Worm (Caenorhabditis elegans): ENCODE results near the gene sdz-19.

The sdz-19 gene

DNA sequence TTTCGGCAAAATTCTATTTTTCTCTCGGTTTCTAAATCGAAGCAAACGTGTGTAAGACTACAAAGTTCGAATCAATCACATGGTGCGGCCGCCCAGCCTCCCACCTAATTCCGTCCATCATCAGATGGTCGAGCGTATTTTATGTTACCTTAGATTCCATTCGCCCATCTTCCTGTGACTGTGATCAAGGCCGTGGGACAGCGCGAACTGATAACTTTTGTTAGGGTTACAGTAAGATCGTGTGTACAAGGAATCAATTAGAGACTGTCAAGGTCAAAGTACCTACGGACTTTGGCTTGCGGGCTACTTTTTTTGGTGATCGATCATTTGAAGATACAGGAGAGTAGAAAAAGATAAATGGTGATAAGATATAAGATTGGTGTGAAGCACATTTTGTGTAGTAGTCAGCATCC lies 19.9 kb upstream of the sdz-19 start:
- no peak for TF ChIP-seq klf-2 (GFP tag; conservative IDR thresholded peaks at IDR 0.05)
- TF ChIP-seq ztf-23 (GFP tag; IDR thresholded peaks at IDR 0.05), result no peak
- no peak for TF ChIP-seq med-1 (GFP tag; optimal IDR thresholded peaks at IDR 0.05; ENCODE audit: insufficient read depth)
- TF ChIP-seq T22C8.4 (GFP tag; IDR thresholded peaks at IDR 0.05), result no peak
- no peak for TF ChIP-seq cog-1 (tag; optimal IDR thresholded peaks at IDR 0.05)
- TF ChIP-seq ref-1 (GFP tag; conservative IDR thresholded peaks at IDR 0.05), result no peak
- no peak for TF ChIP-seq ztf-29 (GFP tag; IDR thresholded peaks at IDR 0.05)
- TF ChIP-seq flt-1 (GFP tag; IDR thresholded peaks at IDR 0.05), result no peak
- no peak for TF ChIP-seq tab-1 (GFP tag; IDR thresholded peaks at IDR 0.05)

DNA sequence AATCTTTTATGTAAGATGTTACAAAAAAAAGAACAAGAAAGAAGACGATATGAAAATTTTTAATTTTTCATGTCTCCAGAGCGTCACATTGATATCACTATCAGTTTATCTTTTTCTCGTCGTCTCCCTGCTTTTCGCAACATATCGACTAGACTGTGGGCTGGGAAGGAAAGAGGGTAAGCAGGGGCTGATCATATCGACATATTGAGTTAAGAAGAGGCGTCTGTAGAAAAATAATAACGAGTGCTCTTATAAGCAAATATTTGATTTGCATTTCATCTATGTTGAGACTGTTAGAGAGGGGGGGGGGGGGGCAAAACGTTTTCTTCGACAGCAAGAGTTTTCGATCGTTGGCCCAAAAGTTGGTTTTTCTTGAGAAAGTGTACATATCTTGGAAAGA lies 15.8 kb upstream of the sdz-19 start:
- TF ChIP-seq T22C8.4 (GFP tag; IDR thresholded peaks at IDR 0.05) (no peak), ref-1 (GFP tag; conservative IDR thresholded peaks at IDR 0.05) (no peak), ztf-23 (GFP tag; IDR thresholded peaks at IDR 0.05) (no peak), ztf-29 (GFP tag; IDR thresholded peaks at IDR 0.05) (no peak), cog-1 (tag; optimal IDR thresholded peaks at IDR 0.05) (no peak), tab-1 (GFP tag; IDR thresholded peaks at IDR 0.05) (no peak), med-1 (GFP tag; optimal IDR thresholded peaks at IDR 0.05; ENCODE audit: insufficient read depth) (no peak), klf-2 (GFP tag; conservative IDR thresholded peaks at IDR 0.05) (no peak), flt-1 (GFP tag; IDR thresholded peaks at IDR 0.05) (no peak)

DNA sequence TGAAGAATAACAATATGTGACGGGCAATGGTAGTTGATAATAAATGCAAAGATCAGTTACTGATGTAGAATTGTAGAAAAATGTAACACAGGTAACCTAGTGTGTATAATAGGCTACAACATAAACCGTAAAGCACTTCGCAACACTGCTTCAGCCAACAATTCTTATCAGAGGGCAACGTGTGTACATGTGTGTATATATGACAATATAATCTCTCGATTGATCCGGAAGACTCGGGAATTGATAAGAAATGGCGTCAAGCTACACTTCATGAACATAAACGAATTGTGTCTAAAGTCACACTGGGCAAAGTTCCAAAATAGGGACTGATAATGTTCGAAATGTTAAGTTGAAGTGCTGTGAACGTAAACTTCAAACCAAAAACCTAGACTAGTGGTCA lies 15.3 kb upstream of the sdz-19 start:
- no peak for TF ChIP-seq tab-1 (GFP tag; IDR thresholded peaks at IDR 0.05)
- no peak for TF ChIP-seq cog-1 (tag; optimal IDR thresholded peaks at IDR 0.05)
- TF ChIP-seq klf-2 (GFP tag; conservative IDR thresholded peaks at IDR 0.05), result no peak
- TF ChIP-seq ref-1 (GFP tag; conservative IDR thresholded peaks at IDR 0.05), result no peak
- TF ChIP-seq T22C8.4 (GFP tag; IDR thresholded peaks at IDR 0.05), result no peak
- TF ChIP-seq ztf-23 (GFP tag; IDR thresholded peaks at IDR 0.05), result no peak
- no peak for TF ChIP-seq flt-1 (GFP tag; IDR thresholded peaks at IDR 0.05)
- no peak for TF ChIP-seq ztf-29 (GFP tag; IDR thresholded peaks at IDR 0.05)
- TF ChIP-seq med-1 (GFP tag; optimal IDR thresholded peaks at IDR 0.05; ENCODE audit: insufficient read depth), result no peak

DNA sequence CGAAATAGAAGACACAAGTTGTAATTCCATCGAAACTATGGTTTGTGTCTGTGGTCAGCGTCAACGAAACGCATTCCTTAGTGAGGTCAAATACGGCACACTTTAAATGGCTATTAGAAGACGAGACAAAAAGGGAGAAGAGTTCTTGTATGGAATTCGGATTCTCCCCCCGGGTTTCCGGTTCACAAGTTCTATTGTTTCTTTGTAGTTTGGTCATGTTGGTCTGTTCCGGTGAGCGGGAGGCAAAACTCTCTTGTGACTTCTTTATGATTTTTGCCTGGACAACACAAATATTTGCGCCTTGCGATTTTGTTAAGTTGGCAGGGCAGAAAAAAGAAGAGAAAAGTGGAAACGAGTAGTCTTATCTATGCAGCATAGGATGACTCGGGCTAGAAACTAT lies 14.7 kb upstream of the sdz-19 start:
- TF ChIP-seq cog-1 (tag; optimal IDR thresholded peaks at IDR 0.05) (no peak), ztf-29 (GFP tag; IDR thresholded peaks at IDR 0.05) (no peak), med-1 (GFP tag; optimal IDR thresholded peaks at IDR 0.05; ENCODE audit: insufficient read depth) (no peak), klf-2 (GFP tag; conservative IDR thresholded peaks at IDR 0.05) (no peak)

DNA sequence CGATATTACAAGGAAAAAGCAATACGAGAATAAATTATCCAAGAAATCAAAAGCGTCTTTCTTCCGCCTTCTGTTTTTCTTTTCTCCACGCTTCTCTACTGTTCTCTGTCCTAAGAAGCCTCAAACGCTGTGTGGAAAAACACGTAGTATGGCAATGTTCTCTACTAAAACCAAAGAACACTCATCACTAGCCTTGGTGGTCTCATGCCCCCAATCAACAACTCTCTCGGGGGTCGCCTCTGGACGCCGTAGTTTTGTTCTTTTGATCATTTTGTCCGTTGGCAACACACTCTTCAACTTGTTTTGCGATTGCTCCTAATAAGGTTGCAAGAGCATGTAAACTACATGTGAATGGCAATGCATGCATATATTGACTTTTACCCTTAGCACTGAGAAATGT lies 14.2 kb upstream of the sdz-19 start:
- TF ChIP-seq ref-1 (GFP tag; conservative IDR thresholded peaks at IDR 0.05) (no peak), tab-1 (GFP tag; IDR thresholded peaks at IDR 0.05) (no peak), ztf-23 (GFP tag; IDR thresholded peaks at IDR 0.05) (no peak), klf-2 (GFP tag; conservative IDR thresholded peaks at IDR 0.05) (no peak), cog-1 (tag; optimal IDR thresholded peaks at IDR 0.05) (no peak), flt-1 (GFP tag; IDR thresholded peaks at IDR 0.05) (no peak), ztf-29 (GFP tag; IDR thresholded peaks at IDR 0.05) (no peak), med-1 (GFP tag; optimal IDR thresholded peaks at IDR 0.05; ENCODE audit: insufficient read depth) (no peak), T22C8.4 (GFP tag; IDR thresholded peaks at IDR 0.05) (no peak)

DNA sequence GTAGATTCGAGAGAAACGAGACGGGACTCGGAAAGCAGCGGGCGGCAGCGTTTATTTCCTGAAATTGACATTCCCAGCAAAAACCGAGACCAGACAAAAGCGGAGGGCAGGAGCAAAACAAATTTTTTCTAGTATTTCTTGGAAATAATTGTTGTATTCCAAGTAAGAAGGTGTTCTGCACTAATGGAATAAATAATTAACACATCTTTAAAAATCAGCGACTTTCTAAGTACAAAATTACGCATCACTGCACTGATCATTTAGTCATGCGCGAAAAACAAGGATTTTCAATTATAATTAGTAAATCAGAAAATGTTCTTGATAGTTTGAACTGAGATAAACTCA lies 13.3 kb upstream of the sdz-19 start:
- TF ChIP-seq ztf-29 (GFP tag; IDR thresholded peaks at IDR 0.05) (no peak), T22C8.4 (GFP tag; IDR thresholded peaks at IDR 0.05) (no peak), klf-2 (GFP tag; conservative IDR thresholded peaks at IDR 0.05) (no peak), flt-1 (GFP tag; IDR thresholded peaks at IDR 0.05) (no peak), ref-1 (GFP tag; conservative IDR thresholded peaks at IDR 0.05) (no peak), med-1 (GFP tag; optimal IDR thresholded peaks at IDR 0.05; ENCODE audit: insufficient read depth) (no peak), ztf-23 (GFP tag; IDR thresholded peaks at IDR 0.05) (no peak), cog-1 (tag; optimal IDR thresholded peaks at IDR 0.05) (no peak), tab-1 (GFP tag; IDR thresholded peaks at IDR 0.05) (no peak)

DNA sequence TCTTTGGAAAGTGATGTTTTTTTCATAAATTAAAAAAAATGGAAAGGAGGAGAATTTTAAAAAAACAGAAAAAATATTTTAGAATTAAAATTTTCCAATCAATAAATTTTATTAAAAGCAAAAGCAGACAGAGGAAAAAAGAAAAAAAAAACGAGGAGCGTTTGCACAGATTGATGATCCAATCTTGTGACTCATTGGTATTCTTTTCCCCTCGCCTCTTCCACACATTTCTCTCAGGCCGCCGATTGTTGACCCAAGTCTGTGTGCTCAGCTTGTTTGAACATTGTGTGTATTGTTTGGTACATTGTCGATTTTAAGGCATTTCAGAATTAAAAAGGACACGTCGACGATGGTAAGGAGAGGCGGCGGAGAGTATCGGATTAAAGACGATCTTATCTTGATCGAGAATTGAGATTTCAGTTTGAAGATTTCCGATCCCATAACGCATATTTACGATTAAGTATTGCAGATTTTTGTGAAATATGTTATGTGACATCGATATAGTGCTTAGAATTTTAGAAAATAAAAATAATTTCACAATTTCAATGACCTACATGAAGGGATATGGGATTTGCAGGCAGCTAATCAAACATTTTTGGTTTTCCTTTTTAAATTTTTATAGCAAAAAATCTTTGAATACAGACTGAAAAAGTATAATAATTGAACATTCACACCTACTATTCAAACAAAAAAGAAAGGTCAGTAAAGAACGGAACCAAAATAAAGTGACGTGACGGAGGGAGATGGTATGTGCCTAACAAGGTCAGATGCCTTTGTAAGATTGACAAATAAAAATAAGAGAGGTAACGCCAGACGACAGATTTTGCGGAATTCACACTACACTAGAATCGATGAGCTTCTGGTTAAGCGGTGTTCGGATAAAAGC lies 12.7 kb upstream of the sdz-19 start:
- TF ChIP-seq tab-1 (GFP tag; IDR thresholded peaks at IDR 0.05) (no peak), cog-1 (tag; optimal IDR thresholded peaks at IDR 0.05) (no peak), ref-1 (GFP tag; conservative IDR thresholded peaks at IDR 0.05) (no peak)

DNA sequence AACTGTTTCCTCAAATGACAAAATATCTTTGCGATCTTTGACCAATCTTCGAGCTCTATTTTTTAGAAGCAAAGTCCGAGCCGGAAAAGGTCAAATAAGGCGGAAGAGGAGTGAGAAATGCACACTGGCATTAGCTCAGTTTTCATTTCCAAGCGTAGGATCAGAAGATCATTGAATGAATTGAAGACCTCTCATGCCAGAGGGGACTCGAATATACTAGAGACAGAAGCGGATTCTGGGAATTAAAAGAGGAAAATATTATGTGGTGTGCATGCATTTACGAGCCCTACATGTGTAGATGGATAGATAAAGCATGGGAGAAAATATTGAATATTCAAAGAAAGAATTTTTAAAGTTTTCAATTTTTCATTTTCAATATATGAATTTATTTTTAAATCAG lies 10.3 kb upstream of the sdz-19 start:
- TF ChIP-seq cog-1 (tag; optimal IDR thresholded peaks at IDR 0.05) (no peak), med-1 (GFP tag; optimal IDR thresholded peaks at IDR 0.05; ENCODE audit: insufficient read depth) (no peak), T22C8.4 (GFP tag; IDR thresholded peaks at IDR 0.05) (no peak), ref-1 (GFP tag; conservative IDR thresholded peaks at IDR 0.05) (no peak), tab-1 (GFP tag; IDR thresholded peaks at IDR 0.05) (no peak), ztf-29 (GFP tag; IDR thresholded peaks at IDR 0.05) (no peak), klf-2 (GFP tag; conservative IDR thresholded peaks at IDR 0.05) (no peak), flt-1 (GFP tag; IDR thresholded peaks at IDR 0.05) (no peak), ztf-23 (GFP tag; IDR thresholded peaks at IDR 0.05) (no peak)

DNA sequence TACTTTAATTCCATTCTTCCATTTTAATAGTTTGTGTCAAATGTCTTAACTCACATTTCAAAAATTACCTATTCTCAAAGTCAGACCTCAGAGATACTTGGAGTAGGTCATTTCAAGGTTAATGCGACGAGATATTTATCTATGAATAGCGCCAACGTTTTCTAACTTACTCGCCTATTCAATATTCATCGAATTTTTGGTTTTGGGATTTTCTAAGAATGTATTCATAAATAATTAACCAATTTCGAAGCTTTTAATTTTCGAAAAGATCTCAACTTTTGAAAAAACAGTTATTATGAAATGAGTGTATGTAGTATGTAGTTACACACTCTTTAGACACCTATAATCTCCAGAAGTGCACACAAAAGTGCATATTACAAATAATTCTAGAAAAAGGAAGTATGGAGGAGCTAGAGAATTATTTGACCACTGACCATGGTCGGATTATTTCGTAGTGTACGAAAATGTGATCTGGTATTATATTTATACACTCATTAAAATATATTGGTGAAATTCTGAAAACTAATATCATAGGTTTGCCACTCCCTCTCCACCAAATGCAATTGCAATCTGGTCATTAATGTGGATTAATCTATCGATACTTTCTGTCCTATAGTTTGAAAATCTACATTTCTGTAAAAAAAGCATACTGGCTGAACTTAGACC lies 9.5 kb upstream of the sdz-19 start:
- no peak for TF ChIP-seq T22C8.4 (GFP tag; IDR thresholded peaks at IDR 0.05)
- no peak for TF ChIP-seq ztf-29 (GFP tag; IDR thresholded peaks at IDR 0.05)
- no peak for TF ChIP-seq tab-1 (GFP tag; IDR thresholded peaks at IDR 0.05)
- TF ChIP-seq cog-1 (tag; optimal IDR thresholded peaks at IDR 0.05), result no peak
- TF ChIP-seq med-1 (GFP tag; optimal IDR thresholded peaks at IDR 0.05; ENCODE audit: insufficient read depth), result no peak

Data from whole organism, midembryonic.